Fruit fly (Drosophila melanogaster) whole organism, embryonic: ENCODE data around the gene Rpt4.

Experiments
- Awh ChIP-seq: fragments of 200-800 bp; sonication (Bioruptor generic); IDR thresholded peaks from 2 replicates; pipeline ENCODE4, ENCODE4 v1.3.6; 2022; ENCODE audit warnings: missing biosample characterization, missing genetic modification characterization
- CG10366 ChIP-seq: fragments of 200-800 bp; sonication (Bioruptor generic); IDR thresholded peaks from 2 replicates; pipeline ENCODE4 v1.3.6; 2022; ENCODE audit warnings: missing biosample characterization, missing genetic modification characterization
- CG11560 ChIP-seq: fragments of 200-800 bp; sonication (Bioruptor generic); IDR thresholded peaks from 3 replicates; pipeline ENCODE4 v1.3.6; 2022; ENCODE audit warnings: missing biosample characterization, missing genetic modification characterization
- CG12155 ChIP-seq: fragments of 200-800 bp; sonication (Bioruptor generic); optimal IDR thresholded peaks from 3 replicates; lab custom pipeline; 2016; ENCODE audit warnings: missing biosample characterization, missing genetic modification characterization
- CG12744 ChIP-seq: fragments of 200-800 bp; sonication (Bioruptor generic); optimal IDR thresholded peaks from 2 replicates; lab custom pipeline; 2016; ENCODE audit warnings: missing biosample characterization, missing genetic modification characterization
- CG13624 ChIP-seq: fragments of 200-800 bp; sonication (Bioruptor generic); optimal IDR thresholded peaks from 2 replicates; lab custom pipeline; 2016; ENCODE audit warnings: missing biosample characterization, missing genetic modification characterization
- CG14710 ChIP-seq: fragments of 200-800 bp; sonication (Bioruptor generic); optimal IDR thresholded peaks from 3 replicates; lab custom pipeline; 2019; ENCODE audit warnings: missing biosample characterization, mild to moderate bottlenecking, missing genetic modification characterization, moderate library complexity
- CG17328 ChIP-seq: fragments of 200-800 bp; sonication (Bioruptor generic); IDR thresholded peaks from 2 replicates; pipeline ENCODE4 v1.3.6; 2022; ENCODE audit warnings: missing biosample characterization, missing genetic modification characterization
- CG17359 ChIP-seq: fragments of 200-800 bp; sonication (Bioruptor generic); optimal IDR thresholded peaks from 3 replicates; lab custom pipeline; 2018; ENCODE audit warnings: missing biosample characterization, mild to moderate bottlenecking, missing genetic modification characterization, moderate library complexity
- CG17361 ChIP-seq: fragments of 200-800 bp; sonication (Bioruptor generic); IDR thresholded peaks from 3 replicates; pipeline ENCODE4 v1.3.6; 2022; ENCODE audit warnings: missing biosample characterization, missing genetic modification characterization
- CG18262 ChIP-seq: fragments of 200-800 bp; optimal IDR thresholded peaks from 3 replicates; lab custom pipeline; 2019; ENCODE audit warnings: missing biosample characterization, mild to moderate bottlenecking, missing genetic modification characterization, moderate library complexity
- CG3065 ChIP-seq: fragments of 200-800 bp; sonication (Bioruptor generic); optimal IDR thresholded peaks from 2 replicates; lab custom pipeline; 2016; ENCODE audit warnings: missing biosample characterization, missing genetic modification characterization
- CG3163 ChIP-seq: fragments of 200-800 bp; sonication (Bioruptor generic); optimal IDR thresholded peaks from 3 replicates; lab custom pipeline; 2016; ENCODE audit warnings: missing biosample characterization, missing genetic modification characterization
- CG32767 ChIP-seq: fragments of 200-800 bp; sonication (Bioruptor generic); IDR thresholded peaks from 2 replicates; pipeline ENCODE4 v1.3.6; 2022; ENCODE audit warnings: missing biosample characterization, missing genetic modification characterization
- CG33557 ChIP-seq: fragments of 200-800 bp; sonication (Bioruptor generic); optimal IDR thresholded peaks from 2 replicates; lab custom pipeline; 2019; ENCODE audit warnings: missing biosample characterization, mild to moderate bottlenecking, missing genetic modification characterization, moderate library complexity
- CG42726 ChIP-seq: fragments of 200-800 bp; sonication (Bioruptor generic); IDR thresholded peaks from 2 replicates; pipeline ENCODE4 v1.3.6; 2022; ENCODE audit warnings: missing biosample characterization, missing genetic modification characterization; ENCODE audit not compliant: partially characterized antibody
- CG4404 ChIP-seq: fragments of 200-800 bp; sonication (Bioruptor generic); IDR thresholded peaks from 2 replicates; pipeline ENCODE4 v1.3.6; 2022; ENCODE audit warnings: missing biosample characterization, missing genetic modification characterization
- CG4707 ChIP-seq: fragments of 200-800 bp; sonication (Bioruptor generic); optimal IDR thresholded peaks from 2 replicates; lab custom pipeline; 2018; ENCODE audit warnings: missing biosample characterization, mild to moderate bottlenecking, missing genetic modification characterization, moderate library complexity
- CG5245 ChIP-seq: fragments of 200-800 bp; sonication (Bioruptor generic); optimal IDR thresholded peaks from 3 replicates; lab custom pipeline; 2016; ENCODE audit warnings: missing biosample characterization, missing genetic modification characterization
- CG7839 ChIP-seq: fragments of 200-800 bp; sonication (Bioruptor generic); optimal IDR thresholded peaks from 3 replicates; lab custom pipeline; 2018; ENCODE audit warnings: missing biosample characterization, mild to moderate bottlenecking, missing genetic modification characterization, moderate library complexity
- CG8924 ChIP-seq: fragments of 200-800 bp; optimal IDR thresholded peaks from 3 replicates; lab custom pipeline; 2019; ENCODE audit warnings: missing biosample characterization, mild to moderate bottlenecking, missing genetic modification characterization, moderate library complexity
- CG9609 ChIP-seq: fragments of 200-800 bp; sonication (Bioruptor generic); optimal IDR thresholded peaks from 3 replicates; lab custom pipeline; 2016; ENCODE audit warnings: missing biosample characterization, missing genetic modification characterization
- CG9797 ChIP-seq: fragments of 200-800 bp; sonication (Bioruptor generic); optimal IDR thresholded peaks from 3 replicates; lab custom pipeline; 2018; ENCODE audit warnings: missing biosample characterization, mild to moderate bottlenecking, missing genetic modification characterization
- CoRest ChIP-seq: fragments of 200-800 bp; sonication (Bioruptor generic); optimal IDR thresholded peaks from 3 replicates; lab custom pipeline; 2018; ENCODE audit warnings: missing biosample characterization, mild to moderate bottlenecking, missing genetic modification characterization, moderate library complexity
- Dad ChIP-seq: fragments of 200-800 bp; sonication (Bioruptor generic); optimal IDR thresholded peaks from 3 replicates; lab custom pipeline; 2016; ENCODE audit warnings: missing biosample characterization, missing genetic modification characterization
- GATAe ChIP-seq: fragments of 200-800 bp; sonication (Bioruptor generic); conservative IDR thresholded peaks from 2 replicates; pipeline ENCODE4 v1.3.6; 2022; ENCODE audit warnings: missing biosample characterization, missing genetic modification characterization
- HHEX ChIP-seq: fragments of 200-800 bp; sonication (Bioruptor generic); optimal IDR thresholded peaks from 3 replicates; lab custom pipeline; 2017; ENCODE audit warnings: missing biosample characterization, mild to moderate bottlenecking, missing genetic modification characterization, missing genetic modification reagents
- Lim3 ChIP-seq: fragments of 200-800 bp; sonication (Bioruptor generic); IDR thresholded peaks from 2 replicates; pipeline ENCODE4 v1.3.6; 2022; ENCODE audit warnings: missing biosample characterization, missing genetic modification characterization
- Max ChIP-seq: fragments of 200-800 bp; sonication (Bioruptor generic); optimal IDR thresholded peaks from 2 replicates; lab custom pipeline; 2016; ENCODE audit warnings: missing biosample characterization, mild to moderate bottlenecking, missing genetic modification characterization
- Nf-YA ChIP-seq: fragments of 200-800 bp; sonication (Bioruptor generic); IDR thresholded peaks from 2 replicates; pipeline ENCODE4 v1.3.6; 2022; ENCODE audit warnings: missing biosample characterization, missing genetic modification characterization
- Rfx ChIP-seq: fragments of 200-800 bp; sonication (Bioruptor generic); IDR thresholded peaks from 2 replicates; pipeline ENCODE4 v1.3.6; 2022; ENCODE audit warnings: missing biosample characterization, missing genetic modification characterization
- YL-1 ChIP-seq: fragments of 200-800 bp; sonication (Bioruptor generic); optimal IDR thresholded peaks from 3 replicates; lab custom pipeline; 2017; ENCODE audit warnings: missing biosample characterization, mild to moderate bottlenecking, missing genetic modification characterization
- bcd ChIP-seq: fragments of 200-800 bp; sonication (Bioruptor generic); optimal IDR thresholded peaks from 2 replicates; lab custom pipeline; 2017; ENCODE audit warnings: missing biosample characterization, mild to moderate bottlenecking, missing genetic modification characterization
- dimm ChIP-seq: fragments of 200-800 bp; sonication (Bioruptor generic); IDR thresholded peaks from 2 replicates; pipeline ENCODE4 v1.3.6; 2022; ENCODE audit warnings: missing biosample characterization, missing genetic modification characterization
- dpn ChIP-seq, 2 experiments: fragments of 200-800 bp; sonication (Bioruptor generic); optimal IDR thresholded peaks; 3 replicates each; lab custom pipeline; 2016; ENCODE audit warnings: missing biosample characterization in 2 of 2, missing genetic modification characterization in 2 of 2
- dysf ChIP-seq: fragments of 200-800 bp; sonication (Bioruptor generic); IDR thresholded peaks from 3 replicates; pipeline ENCODE4 v1.3.6; 2022; ENCODE audit warnings: missing biosample characterization, missing genetic modification characterization
- eve ChIP-seq, 2 experiments: fragments of >200 bp; optimal IDR thresholded peaks; 2 replicates each; lab custom pipeline; 2017; ENCODE audit warnings: missing biosample characterization in 2 of 2, missing genetic modification characterization in 2 of 2
- exex ChIP-seq: fragments of 200-800 bp; sonication (Bioruptor generic); optimal IDR thresholded peaks from 4 replicates; lab custom pipeline; 2018; ENCODE audit warnings: missing biosample characterization, mild to moderate bottlenecking, missing genetic modification characterization, moderate library complexity
- gce ChIP-seq: fragments of 200-800 bp; sonication (Bioruptor generic); IDR thresholded peaks from 3 replicates; pipeline ENCODE4 v1.3.6; 2022; ENCODE audit warnings: missing biosample characterization, missing genetic modification characterization
- hb ChIP-seq: fragments of 200-800 bp; sonication (Bioruptor generic); IDR thresholded peaks from 3 replicates; pipeline ENCODE4 v1.3.6; 2022; ENCODE audit warnings: missing biosample characterization, missing genetic modification characterization; ENCODE audit not compliant: partially characterized antibody
- jumu ChIP-seq: fragments of 200-800 bp; sonication (Bioruptor generic); optimal IDR thresholded peaks from 3 replicates; lab custom pipeline; 2016; ENCODE audit warnings: missing biosample characterization, missing genetic modification characterization
- luna ChIP-seq: fragments of 200-800 bp; sonication (Bioruptor generic); optimal IDR thresholded peaks from 2 replicates; lab custom pipeline; 2016; ENCODE audit warnings: missing biosample characterization, missing genetic modification characterization
- pho ChIP-seq: fragments of 200-800 bp; sonication (Bioruptor generic); optimal IDR thresholded peaks from 2 replicates; lab custom pipeline; 2016; ENCODE audit warnings: missing biosample characterization, missing genetic modification characterization
- pita ChIP-seq: fragments of 200-800 bp; sonication (Bioruptor generic); optimal IDR thresholded peaks from 2 replicates; lab custom pipeline; 2017; ENCODE audit warnings: missing biosample characterization, mild to moderate bottlenecking, missing genetic modification characterization
- sens ChIP-seq: fragments of 200-800 bp; sonication (Bioruptor generic); peaks from one replicate; lab custom pipeline; 2016; ENCODE audit warnings: missing biosample characterization, missing genetic modification characterization
- sisA ChIP-seq: fragments of 200-800 bp; sonication (Bioruptor generic); IDR thresholded peaks from 2 replicates; pipeline ENCODE4 v1.3.6; 2022; ENCODE audit warnings: missing biosample characterization, missing genetic modification characterization
- tap ChIP-seq: fragments of 200-800 bp; optimal IDR thresholded peaks from 3 replicates; lab custom pipeline; 2019; ENCODE audit warnings: missing biosample characterization, mild to moderate bottlenecking, missing genetic modification characterization, moderate library complexity
- twi ChIP-seq: fragments of 200-800 bp; optimal IDR thresholded peaks from 2 replicates; lab custom pipeline; 2019; ENCODE audit warnings: missing biosample characterization, mild to moderate bottlenecking, missing genetic modification characterization, moderate library complexity
- tx ChIP-seq: fragments of 200-800 bp; sonication (Bioruptor generic); optimal IDR thresholded peaks from 2 replicates; lab custom pipeline; 2016; ENCODE audit warnings: missing biosample characterization, missing genetic modification characterization
- unc-4 ChIP-seq: fragments of 200-800 bp; sonication (Bioruptor generic); IDR thresholded peaks from 2 replicates; pipeline ENCODE4 v1.3.6; 2022; ENCODE audit warnings: missing biosample characterization, missing genetic modification characterization; ENCODE audit not compliant: partially characterized antibody

Rpt4 gene

dm6 chrX:6295129-6295539 is 4.1 kb upstream of the Rpt4 start, which contains the start of the genes CG15891 and CG3815 (continued):
- TF ChIP-seq CG17359 (tag; lab: Kevin White, UChicago) (peak; percentile 25), dpn (GFP tag; optimal IDR thresholded peaks at IDR 0.05; lab: Kevin White, UChicago) (peak; percentile 48 to 53), tx (GFP tag; lab: Kevin White, UChicago) (peak; percentile 28), CG9609 (GFP tag; lab: Kevin White, UChicago) (peak; percentile 67), CG7839 (tag; lab: Kevin White, UChicago) (peak; percentile 66), sisA (GFP tag; lab: Robert Waterston, UW) (peak; percentile 51), exex (tag; lab: Kevin White, UChicago) (no peak), unc-4 (GFP tag; lab: Robert Waterston, UW) (peak; percentile 59; the same call in 1 of the 2 replicates), sens (GFP tag; lab: Kevin White, UChicago) (peak; percentile 81), pho (GFP tag; lab: Kevin White, UChicago) (peak; percentile 47), twi (peak; percentile 48), CG17361 (GFP tag; lab: Robert Waterston, UW) (no peak; the same call in none of the 3 replicates), CG3163 (GFP tag; lab: Kevin White, UChicago) (peak; percentile 30), CG10366 (GFP tag; lab: Robert Waterston, UW) (peak; percentile 43; the same call in 1 of the 2 replicates), CG42726 (GFP tag; lab: Robert Waterston, UW) (0 out of 2 replicates have a peak, but pooled peaks have one; percentile 8), YL-1 (GFP tag; lab: Kevin White, UChicago) (peak; percentile 60), CG12744 (no peak), CoRest (tag; lab: Kevin White, UChicago) (peak; percentile 77), bcd (GFP tag; lab: Kevin White, UChicago) (peak; percentile 61)

dm6 chrX:6294243-6294642 is 3.2 kb upstream of the Rpt4 start, which contains the start of gene CG15892:
Gene CG15892 (minus strand): TSS chrX:6294343.
- TF ChIP-seq CG12744, result no peak
- TF ChIP-seq CG5245 (GFP tag; lab: Kevin White, UChicago), result no peak
- no peak for TF ChIP-seq CG12155
- no peak for TF ChIP-seq CG8924 (tag; lab: Kevin White, UChicago)
- no peak for TF ChIP-seq luna
- no peak for TF ChIP-seq Nf-YA (GFP tag; lab: Robert Waterston, UW)
- TF ChIP-seq CG3065, result no peak
- TF ChIP-seq dysf (GFP tag; lab: Robert Waterston, UW), result no peak
- no peak for TF ChIP-seq tap (tag; lab: Kevin White, UChicago)
- no peak for TF ChIP-seq CG14710 (tag; lab: Kevin White, UChicago)
- TF ChIP-seq hb, result no peak
- no peak for TF ChIP-seq CG9797 (GFP tag; lab: Kevin White, UChicago)
- no peak for TF ChIP-seq twi
- no peak for TF ChIP-seq CG17328 (GFP tag; lab: Robert Waterston, UW)

- peak; percentile 77 for TF ChIP-seq CG13624
- TF ChIP-seq gce (GFP tag; lab: Robert Waterston, UW), result no peak
- no peak for TF ChIP-seq HHEX (GFP tag; lab: Kevin White, UChicago)
- no peak for TF ChIP-seq pita (GFP tag; lab: Kevin White, UChicago)
- no peak for TF ChIP-seq Awh (GFP tag; lab: Robert Waterston, UW)
- TF ChIP-seq GATAe (GFP tag; lab: Robert Waterston, UW), result no peak
- no peak for TF ChIP-seq Lim3
- TF ChIP-seq CG11560 (tag; lab: Robert Waterston, UW), result peak; percentile 28; the same call in 1 of the 3 replicates
- TF ChIP-seq CG4707, result no peak
- peak; percentile 58 for TF ChIP-seq jumu
- TF ChIP-seq CG4404 (GFP tag; lab: Robert Waterston, UW), result no peak
- peak; percentile 44; the same call in 1 of the 2 replicates for TF ChIP-seq Rfx (GFP tag; lab: Robert Waterston, UW)
- TF ChIP-seq dimm, result no peak
- TF ChIP-seq CG18262 (tag; lab: Kevin White, UChicago), result no peak
- TF ChIP-seq CG33557, result no peak
- peak; percentile 7 for TF ChIP-seq Dad (GFP tag; lab: Kevin White, UChicago)
- 0 out of 2 replicates have a peak, but pooled peaks have one; percentile 13 for TF ChIP-seq CG32767 (GFP tag; lab: Robert Waterston, UW)
- TF ChIP-seq eve (GFP tag; optimal IDR thresholded peaks at IDR 0.05; lab: Kevin White, UChicago), result no peak
- peak; percentile 17 for TF ChIP-seq Max (GFP tag; lab: Kevin White, UChicago)
These were observed 3.2 kb downstream of the Rpt4 start, which contains the start of the genes Top3beta and wuho for dm6 chrX:6287842-6288241. Gene Top3beta (minus strand): TSS chrX:6287990. Gene wuho (plus strand): TSS chrX:6288100.
